Worm (Caenorhabditis elegans): Measurements from ENCODE around the gene pes-23.
"Not testable (repeated sequence)": the region's sequence is repeated elsewhere in the genome, so short reads cannot be mapped to it uniquely, and the experiment has no call there.

Gene pes-23

DNA sequence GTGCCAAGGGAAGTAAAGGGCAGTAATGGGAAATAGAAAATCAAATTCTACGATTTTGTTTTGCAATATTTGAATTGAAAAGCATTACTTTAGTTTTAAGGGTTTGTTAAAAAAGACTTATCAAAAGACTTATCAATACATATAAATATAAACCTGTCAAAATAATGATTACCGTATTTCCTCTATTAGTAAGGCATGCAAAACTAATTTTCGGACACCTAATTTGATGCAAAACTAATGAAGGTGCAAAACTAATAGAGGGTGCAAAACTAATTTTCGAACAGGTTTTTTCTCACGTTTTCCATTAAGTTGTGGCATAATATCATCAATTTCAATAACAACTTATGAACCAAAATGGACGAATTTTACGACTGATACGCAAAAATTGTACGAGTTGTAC is 19.4 kb upstream of the pes-23 start, which contains the start of gene F41C6.6:
Gene F41C6.6, minus strand, starts transcription at position 101 of the 400 bp plus-strand sequence.
- TF ChIP-seq tbx-9 (tag; optimal IDR thresholded peaks at IDR 0.05; ENCODE audit: borderline replicate concordance); madf-3 (GFP tag; IDR thresholded peaks at IDR 0.05); F55B11.4 (tag; optimal IDR thresholded peaks at IDR 0.05; ENCODE audit: borderline replicate concordance, insufficient read depth): not testable (repeated sequence)

DNA sequence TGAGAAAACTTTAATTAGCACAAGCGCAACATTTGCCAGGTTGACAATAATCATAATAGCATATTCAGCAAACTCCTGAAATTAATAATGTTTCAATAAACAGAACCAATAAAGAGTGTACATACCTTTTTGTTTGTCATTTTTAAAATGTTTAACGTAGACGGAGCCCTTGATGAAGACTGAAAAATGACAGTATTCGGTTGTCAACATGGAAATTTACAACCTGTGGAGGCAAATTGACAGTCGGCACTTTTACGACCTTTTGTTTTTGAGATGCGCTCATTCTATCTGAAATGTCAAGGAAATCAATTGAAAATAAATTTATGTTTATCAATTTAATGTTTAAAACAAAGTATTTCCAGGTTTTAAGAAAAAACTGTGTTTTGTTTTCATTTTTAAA is 16.7 kb upstream of the pes-23 start:
- no peak for TF ChIP-seq Y53G8AR.9 (GFP tag; conservative IDR thresholded peaks at IDR 0.05)
- no peak for TF ChIP-seq mes-4 (tag; optimal IDR thresholded peaks at IDR 0.05)
- no peak for TF ChIP-seq hmg-1.2 (GFP tag; IDR thresholded peaks at IDR 0.05)
- no peak for TF ChIP-seq B0019.2 (GFP tag; conservative IDR thresholded peaks at IDR 0.05)
- TF ChIP-seq unc-130 (GFP tag; optimal IDR thresholded peaks at IDR 0.05): no peak
- TF ChIP-seq F55B11.4 (tag; optimal IDR thresholded peaks at IDR 0.05; ENCODE audit: borderline replicate concordance, insufficient read depth): no peak
- TF ChIP-seq F57C9.4 (tag; optimal IDR thresholded peaks at IDR 0.05): no peak
- TF ChIP-seq hlh-12 (tag; optimal IDR thresholded peaks at IDR 0.05): no peak
- TF ChIP-seq Y67H2A.10 (GFP tag; conservative IDR thresholded peaks at IDR 0.05): no peak
- TF ChIP-seq cebp-2 (GFP tag; IDR thresholded peaks at IDR 0.05): no peak
- no peak for TF ChIP-seq ztf-25 (GFP tag; IDR thresholded peaks at IDR 0.05)
- no peak for TF ChIP-seq ztf-26 (tag; optimal IDR thresholded peaks at IDR 0.05)
- no peak for TF ChIP-seq somi-1 (GFP tag; optimal IDR thresholded peaks at IDR 0.05)
- no peak for TF ChIP-seq tlf-1 (GFP tag; optimal IDR thresholded peaks at IDR 0.05)

DNA sequence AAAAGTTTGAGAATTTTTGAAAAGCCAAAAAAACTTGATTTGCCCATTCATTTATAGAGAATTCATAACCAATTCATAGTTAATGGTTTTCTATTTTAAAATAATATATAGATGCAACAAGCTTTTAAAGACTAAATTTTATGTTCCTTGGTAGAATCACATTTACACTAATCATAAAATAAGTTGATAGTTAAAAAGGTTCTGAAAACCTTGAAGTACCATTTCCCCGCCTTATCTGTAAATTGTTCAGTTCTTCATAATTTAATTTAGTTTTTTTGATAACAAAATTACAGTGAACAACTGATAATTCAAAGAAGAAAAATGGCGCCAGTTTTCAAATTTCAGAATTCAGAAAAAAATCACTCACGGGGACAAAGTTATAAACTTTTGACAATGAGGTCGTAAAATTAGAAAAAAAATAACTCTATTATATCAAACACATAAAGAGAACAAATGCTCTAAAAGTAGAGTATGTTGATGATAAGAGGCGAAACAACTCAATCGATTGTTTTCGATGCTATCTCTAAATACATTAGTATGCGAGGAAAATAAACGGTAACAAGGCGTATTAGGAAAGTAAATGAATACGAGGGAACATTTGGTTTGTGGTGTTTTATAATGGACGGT is 15.8 kb upstream of the pes-23 start, which contains the start of gene F41C6.7:
Gene F41C6.7, minus strand, starts transcription at position 51 of the 627 bp plus-strand sequence.
- TF ChIP-seq snpc-1.1 (tag; optimal IDR thresholded peaks at IDR 0.05; ENCODE audit: insufficient read depth) (no peak), nhr-80 (tag; optimal IDR thresholded peaks at IDR 0.05) (peak; percentile 40), tlf-1 (GFP tag; optimal IDR thresholded peaks at IDR 0.05) (no peak), F55B11.4 (tag; optimal IDR thresholded peaks at IDR 0.05; ENCODE audit: borderline replicate concordance, insufficient read depth) (no peak), F10E7.11 (tag; optimal IDR thresholded peaks at IDR 0.05) (no peak)

ce11 chrX:6888208-6888607 is 13.0 kb upstream of the pes-23 start:
- no peak for TF ChIP-seq atf-7 (tag; optimal IDR thresholded peaks at IDR 0.05)
- TF ChIP-seq zim-3 (tag; optimal IDR thresholded peaks at IDR 0.05): no peak
- TF ChIP-seq hmg-20 (GFP tag; IDR thresholded peaks at IDR 0.05): no peak
- no peak for TF ChIP-seq ets-4 (GFP tag; optimal IDR thresholded peaks at IDR 0.05)
- TF ChIP-seq F10E7.11 (tag; optimal IDR thresholded peaks at IDR 0.05): no peak
- TF ChIP-seq nfya-1 (tag; optimal IDR thresholded peaks at IDR 0.05; ENCODE audit: borderline replicate concordance, insufficient read depth): no peak
- TF ChIP-seq dpl-1 (GFP tag; optimal IDR thresholded peaks at IDR 0.05): no peak
- TF ChIP-seq let-607 (tag; optimal IDR thresholded peaks at IDR 0.05): no peak
- no peak for TF ChIP-seq K11D2.4 (GFP tag; IDR thresholded peaks at IDR 0.05)
- TF ChIP-seq Y95B8A.8 (GFP tag; IDR thresholded peaks at IDR 0.05): no peak
- no peak for TF ChIP-seq attf-3 (GFP tag; conservative IDR thresholded peaks at IDR 0.05)
- TF ChIP-seq F55B11.4 (tag; optimal IDR thresholded peaks at IDR 0.05; ENCODE audit: borderline replicate concordance, insufficient read depth): no peak
- TF ChIP-seq cebp-1 (GFP tag; IDR thresholded peaks at IDR 0.05): no peak
- no peak for TF ChIP-seq cebp-1 (tag; optimal IDR thresholded peaks at IDR 0.05)
- TF ChIP-seq efl-1 (GFP tag; optimal IDR thresholded peaks at IDR 0.05): no peak
- no peak for TF ChIP-seq rpc-1 (optimal IDR thresholded peaks at IDR 0.05)
- no peak for TF ChIP-seq rpc-1 (tag; optimal IDR thresholded peaks at IDR 0.05)
